Fruit fly (Drosophila melanogaster) whole organism, adult: ENCODE data around the gene CG7879.

ENCODE experiments used
- CG11617 ChIP-seq: fragments of 200-800 bp; sonication (Bioruptor generic); optimal IDR thresholded peaks from 2 replicates; lab custom pipeline; 2017; ENCODE audit warnings: mild to moderate bottlenecking, missing biosample characterization, missing genetic modification reagents, missing genetic modification characterization
- CG12768 ChIP-seq: fragments of 200-800 bp; sonication (Bioruptor generic); optimal IDR thresholded peaks from 2 replicates; lab custom pipeline; 2017; ENCODE audit warnings: missing biosample characterization, missing genetic modification characterization, mild to moderate bottlenecking, moderate library complexity, missing genetic modification reagents
- CG14711 ChIP-seq: fragments of 200-800 bp; sonication (Bioruptor generic); optimal IDR thresholded peaks from 2 replicates; lab custom pipeline; 2018; ENCODE audit warnings: missing biosample characterization, mild to moderate bottlenecking, missing genetic modification characterization, moderate library complexity
- CG1620 ChIP-seq: fragments of 200-800 bp; sonication (Bioruptor generic); optimal IDR thresholded peaks from 2 replicates; lab custom pipeline; 2016; ENCODE audit warnings: missing biosample characterization, missing genetic modification characterization
- CG33017 ChIP-seq: fragments of 200-800 bp; sonication (Bioruptor generic); optimal IDR thresholded peaks from 2 replicates; lab custom pipeline; 2018; ENCODE audit warnings: missing biosample characterization, mild to moderate bottlenecking, missing genetic modification characterization, moderate library complexity
- CG5204 ChIP-seq: fragments of 200-800 bp; sonication (Bioruptor generic); optimal IDR thresholded peaks from 2 replicates; lab custom pipeline; 2016; ENCODE audit warnings: missing biosample characterization, missing genetic modification characterization
- CG7045 ChIP-seq: fragments of 200-800 bp; sonication (Bioruptor generic); optimal IDR thresholded peaks from 2 replicates; lab custom pipeline; 2017; ENCODE audit warnings: missing biosample characterization, mild to moderate bottlenecking, missing genetic modification characterization
- CG7101 ChIP-seq: fragments of 200-800 bp; sonication (Bioruptor generic); optimal IDR thresholded peaks from 2 replicates; lab custom pipeline; 2018; ENCODE audit warnings: missing biosample characterization, mild to moderate bottlenecking, missing genetic modification characterization, moderate library complexity
- Clk ChIP-seq: fragments of 200-800 bp; sonication (Bioruptor generic); optimal IDR thresholded peaks from 2 replicates; lab custom pipeline; 2017; ENCODE audit warnings: missing biosample characterization, missing genetic modification characterization
- Crg-1 ChIP-seq: fragments of 200-800 bp; sonication (Bioruptor generic); optimal IDR thresholded peaks from 2 replicates; lab custom pipeline; 2016; ENCODE audit warnings: missing biosample characterization, missing genetic modification characterization
- Hr96 ChIP-seq: fragments of 200-800 bp; sonication (Bioruptor generic); optimal IDR thresholded peaks from 2 replicates; lab custom pipeline; 2016; ENCODE audit warnings: missing biosample characterization, missing genetic modification characterization
- Mnt ChIP-seq: fragments of 200-800 bp; sonication (Bioruptor generic); optimal IDR thresholded peaks from 2 replicates; lab custom pipeline; 2016; ENCODE audit warnings: missing biosample characterization, mild to moderate bottlenecking, missing genetic modification characterization
- bab1 ChIP-seq: fragments of 200-800 bp; sonication (Bioruptor generic); optimal IDR thresholded peaks from 3 replicates; lab custom pipeline; 2019; ENCODE audit warnings: missing biosample characterization, mild to moderate bottlenecking, missing genetic modification characterization, moderate library complexity
- cic ChIP-seq: fragments of 200-800 bp; sonication (Bioruptor generic); optimal IDR thresholded peaks from 2 replicates; lab custom pipeline; 2017; ENCODE audit warnings: missing biosample characterization, mild to moderate bottlenecking, missing genetic modification characterization, moderate library complexity
- cnc ChIP-seq, 2 experiments: fragments of >200 bp; optimal IDR thresholded peaks; 2 replicates each; lab custom pipeline; 2017
- kay ChIP-seq: fragments of 200-800 bp; sonication (Bioruptor generic); peaks from one replicate; lab custom pipeline; 2016; ENCODE audit warnings: missing biosample characterization, missing genetic modification characterization, borderline replicate concordance
- ovo ChIP-seq: fragments of 200-800 bp; sonication (Bioruptor generic); optimal IDR thresholded peaks from 2 replicates; lab custom pipeline; 2016; ENCODE audit warnings: missing biosample characterization, missing genetic modification characterization
- pad ChIP-seq: fragments of 200-800 bp; sonication (Bioruptor generic); optimal IDR thresholded peaks from 3 replicates; lab custom pipeline; 2017; ENCODE audit warnings: missing biosample characterization, missing genetic modification characterization, mild to moderate bottlenecking, moderate library complexity, missing genetic modification reagents
- tj ChIP-seq: fragments of 200-800 bp; sonication (Bioruptor generic); optimal IDR thresholded peaks from 3 replicates; lab custom pipeline; 2017; ENCODE audit warnings: missing biosample characterization, mild to moderate bottlenecking, missing genetic modification characterization, moderate library complexity
- toe ChIP-seq: fragments of 200-800 bp; sonication (Bioruptor generic); optimal IDR thresholded peaks from 2 replicates; lab custom pipeline; 2016; ENCODE audit warnings: missing biosample characterization, missing genetic modification characterization

Gene CG7879

dm6 chr3L:1549148-1549547 is 19.3 kb downstream of the CG7879 start:
- no peak for TF ChIP-seq CG12768 (GFP tag; lab: Kevin White, UChicago)

DNA sequence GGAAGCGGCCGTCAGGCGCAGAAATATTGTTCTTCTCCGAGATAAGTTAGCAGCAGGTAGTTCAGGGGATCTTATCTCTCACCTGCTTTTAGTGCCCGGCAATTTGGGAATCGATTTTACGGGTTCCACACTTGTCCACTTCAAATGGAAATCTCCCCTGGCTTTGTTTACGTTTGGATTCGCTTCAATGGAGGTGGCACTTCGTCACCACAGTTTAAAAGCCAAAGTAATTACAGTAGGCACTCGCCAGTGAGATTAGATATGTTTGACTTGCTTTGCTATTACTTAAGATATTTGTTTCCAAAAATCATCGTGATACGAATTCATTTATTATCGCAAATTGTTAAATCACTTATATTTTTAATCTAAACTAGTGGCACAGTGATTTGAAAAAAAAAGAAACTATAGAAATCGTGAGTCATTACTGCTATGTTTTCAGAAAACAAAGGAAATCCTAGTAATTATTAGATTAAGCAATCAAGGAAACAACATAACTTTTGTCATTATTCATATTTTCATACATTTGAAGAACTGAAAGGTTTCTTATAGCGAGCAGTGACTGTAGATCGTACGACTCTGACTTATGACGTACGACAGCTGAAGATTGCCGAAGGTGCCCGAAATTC is 19.9 kb downstream of the CG7879 start:
- TF ChIP-seq cnc (optimal IDR thresholded peaks at IDR 0.05; lab: Kevin White, UChicago), result no peak
- peak; percentile 82 for TF ChIP-seq CG33017 (tag; lab: Kevin White, UChicago)
- TF ChIP-seq kay (GFP tag; lab: Kevin White, UChicago), result peak; percentile 97
- peak; percentile 50 for TF ChIP-seq CG14711 (tag; lab: Kevin White, UChicago)
- peak; percentile 94 for TF ChIP-seq cic
- TF ChIP-seq pad (GFP tag; lab: Kevin White, UChicago), result peak; percentile 55
- peak; percentile 80 for TF ChIP-seq CG11617 (GFP tag; lab: Kevin White, UChicago)
- peak; percentile 82 for TF ChIP-seq CG5204 (GFP tag; lab: Kevin White, UChicago)
- peak; percentile 31 for TF ChIP-seq Mnt (GFP tag; lab: Kevin White, UChicago)
- peak; percentile 47 for TF ChIP-seq tj
- peak; percentile 92 for TF ChIP-seq CG12768 (GFP tag; lab: Kevin White, UChicago)
- peak; percentile 6 for TF ChIP-seq ovo (GFP tag; lab: Kevin White, UChicago)
- peak; percentile 78 for TF ChIP-seq toe (GFP tag; lab: Kevin White, UChicago)
- TF ChIP-seq Hr96 (GFP tag; lab: Kevin White, UChicago), result peak; percentile 63
- peak; percentile 75 for TF ChIP-seq CG7101 (tag; lab: Kevin White, UChicago)
- TF ChIP-seq CG1620, result no peak
- TF ChIP-seq Crg-1 (GFP tag; lab: Kevin White, UChicago), result peak; percentile 17
- TF ChIP-seq Clk, result no peak
- peak; percentile 70 for TF ChIP-seq bab1
- TF ChIP-seq CG7045 (GFP tag; lab: Kevin White, UChicago), result peak; percentile 76

DNA sequence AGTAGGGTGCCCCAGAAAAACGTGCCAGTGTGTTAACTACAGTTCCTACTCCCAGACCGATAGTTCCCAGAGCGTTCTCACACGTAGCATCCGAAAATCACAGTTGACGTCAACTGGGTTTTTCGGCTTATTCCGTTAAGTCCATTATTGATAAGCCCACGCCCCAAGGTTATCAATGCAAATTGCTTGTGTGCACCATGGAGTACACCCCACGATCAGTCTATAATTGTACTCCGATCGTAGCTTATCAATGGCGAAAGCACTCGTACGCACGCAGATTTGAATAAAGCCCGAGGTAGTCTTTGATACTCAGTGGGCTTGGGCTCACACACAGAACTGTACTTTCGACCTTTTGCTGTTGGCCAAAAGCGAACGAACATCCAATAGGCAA is 21.3 kb downstream of the CG7879 start:
- TF ChIP-seq Clk, result no peak
- TF ChIP-seq CG7101 (tag; lab: Kevin White, UChicago), result no peak
- TF ChIP-seq bab1, result no peak
- no peak for TF ChIP-seq tj
- no peak for TF ChIP-seq Mnt (GFP tag; lab: Kevin White, UChicago)
- no peak for TF ChIP-seq cic
- no peak for TF ChIP-seq CG5204 (GFP tag; lab: Kevin White, UChicago)

DNA sequence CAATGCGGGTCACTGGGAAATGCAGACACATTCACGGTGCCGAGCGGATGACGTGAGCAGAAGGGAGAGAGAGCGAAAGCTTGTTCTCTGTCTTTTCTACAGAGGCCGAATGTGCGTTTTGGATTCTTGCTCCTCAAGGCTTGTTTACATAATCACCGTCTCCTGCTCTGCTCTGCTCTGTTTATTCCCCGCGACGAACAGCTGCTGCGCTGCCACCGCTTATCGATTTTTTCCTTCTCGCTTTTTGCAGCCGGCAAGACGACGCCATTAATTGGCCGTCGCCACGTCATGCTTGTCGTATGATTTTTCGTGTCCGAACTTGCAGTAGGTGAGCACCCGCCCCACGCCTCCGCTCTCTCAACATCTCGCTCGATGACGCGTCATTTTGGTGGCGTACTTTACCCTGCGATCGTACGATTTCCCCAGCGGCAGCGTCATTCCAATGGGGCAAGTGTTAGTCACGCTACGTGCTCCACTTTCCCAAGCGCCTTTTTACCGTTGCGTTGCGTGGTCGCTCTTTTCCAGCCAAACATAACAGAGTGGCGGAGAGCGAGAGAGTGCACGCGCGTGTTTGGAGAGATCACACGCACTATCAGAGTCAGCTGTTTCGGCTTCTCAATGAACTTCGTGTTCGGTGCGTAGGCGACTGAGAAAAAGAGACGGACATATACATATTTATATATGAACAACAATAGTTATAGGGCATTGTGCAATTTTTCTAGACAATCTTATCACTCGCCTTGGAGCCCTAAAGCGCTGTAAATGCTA is 21.9 kb downstream of the CG7879 start:
- TF ChIP-seq CG12768 (GFP tag; lab: Kevin White, UChicago) (peak; percentile 92), cnc (optimal IDR thresholded peaks at IDR 0.05; lab: Kevin White, UChicago) (peak in 1 of 2 experiments; percentile 6), Clk (no peak), CG5204 (GFP tag; lab: Kevin White, UChicago) (no peak), CG7045 (GFP tag; lab: Kevin White, UChicago) (peak; percentile 88), Mnt (GFP tag; lab: Kevin White, UChicago) (peak; percentile 32), kay (GFP tag; lab: Kevin White, UChicago) (no peak), CG1620 (peak; percentile 56), CG7101 (tag; lab: Kevin White, UChicago) (peak; percentile 48), toe (GFP tag; lab: Kevin White, UChicago) (no peak), Hr96 (GFP tag; lab: Kevin White, UChicago) (peak; percentile 40), CG14711 (tag; lab: Kevin White, UChicago) (peak; percentile 66), cic (peak; percentile 47), ovo (GFP tag; lab: Kevin White, UChicago) (peak; percentile 70), tj (peak; percentile 49), CG33017 (tag; lab: Kevin White, UChicago) (peak; percentile 45), bab1 (peak; percentile 91), Crg-1 (GFP tag; lab: Kevin White, UChicago) (peak; percentile 19), CG11617 (GFP tag; lab: Kevin White, UChicago) (peak; percentile 42), pad (GFP tag; lab: Kevin White, UChicago) (peak; percentile 92)

- TF ChIP-seq tj (no peak), Crg-1 (GFP tag; lab: Kevin White, UChicago) (peak; percentile 44), Clk (no peak), bab1 (peak; percentile 82), toe (GFP tag; lab: Kevin White, UChicago) (no peak), CG33017 (tag; lab: Kevin White, UChicago) (peak; percentile 70), CG14711 (tag; lab: Kevin White, UChicago) (peak; percentile 47), CG1620 (no peak), Hr96 (GFP tag; lab: Kevin White, UChicago) (peak; percentile 46), Mnt (GFP tag; lab: Kevin White, UChicago) (peak; percentile 78), CG7045 (GFP tag; lab: Kevin White, UChicago) (no peak), CG5204 (GFP tag; lab: Kevin White, UChicago) (no peak), CG12768 (GFP tag; lab: Kevin White, UChicago) (peak; percentile 31), cnc (optimal IDR thresholded peaks at IDR 0.05; lab: Kevin White, UChicago) (no peak), kay (GFP tag; lab: Kevin White, UChicago) (no peak), cic (peak; percentile 64), pad (GFP tag; lab: Kevin White, UChicago) (no peak), CG7101 (tag; lab: Kevin White, UChicago) (peak; percentile 53), ovo (GFP tag; lab: Kevin White, UChicago) (no peak), CG11617 (GFP tag; lab: Kevin White, UChicago) (no peak)
Measured at dm6 chr3L:1545693-1546329, 22.6 kb downstream of the CG7879 start, which contains the start of the genes CG32313 and Pcyt1. CG32313 (minus strand) TSS chr3L:1545743. Pcyt1 (plus strand) TSS chr3L:1546092.
